Worm (Caenorhabditis elegans): ENCODE data around the gene F45H10.5.

The F45H10.5 gene

DNA sequence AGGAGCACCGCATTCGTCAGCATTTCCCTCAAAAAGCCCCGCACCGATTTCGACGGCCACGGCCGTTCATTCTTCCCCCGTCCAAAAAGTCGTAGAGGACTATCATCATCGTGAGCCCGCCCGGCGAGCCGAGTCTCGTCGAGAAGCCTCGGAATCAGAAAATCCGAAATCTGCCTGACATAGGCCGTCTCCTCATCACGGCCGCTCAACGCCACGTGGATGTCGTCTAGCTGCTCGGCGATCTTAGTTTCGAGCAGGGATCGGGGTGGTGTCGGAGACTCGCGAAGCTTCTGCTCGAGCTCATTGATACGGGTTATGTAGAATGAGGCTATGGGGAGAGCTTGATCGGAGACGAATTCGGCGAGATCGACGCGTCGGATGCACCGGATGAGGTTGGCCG, 27.5 kb downstream of the F45H10.5 start:
- no peak for TF ChIP-seq F39B2.1 (GFP tag; IDR thresholded peaks at IDR 0.05)
- TF ChIP-seq zfh-2 (GFP tag; conservative IDR thresholded peaks at IDR 0.05), result peak; percentile 87
- TF ChIP-seq ceh-40 (GFP tag; IDR thresholded peaks at IDR 0.05), result no peak
- TF ChIP-seq madf-3 (GFP tag; IDR thresholded peaks at IDR 0.05), result no peak
- peak; percentile 55; the same call in 1 of the 2 replicates for TF ChIP-seq egrh-3 (GFP tag; IDR thresholded peaks at IDR 0.05)

DNA sequence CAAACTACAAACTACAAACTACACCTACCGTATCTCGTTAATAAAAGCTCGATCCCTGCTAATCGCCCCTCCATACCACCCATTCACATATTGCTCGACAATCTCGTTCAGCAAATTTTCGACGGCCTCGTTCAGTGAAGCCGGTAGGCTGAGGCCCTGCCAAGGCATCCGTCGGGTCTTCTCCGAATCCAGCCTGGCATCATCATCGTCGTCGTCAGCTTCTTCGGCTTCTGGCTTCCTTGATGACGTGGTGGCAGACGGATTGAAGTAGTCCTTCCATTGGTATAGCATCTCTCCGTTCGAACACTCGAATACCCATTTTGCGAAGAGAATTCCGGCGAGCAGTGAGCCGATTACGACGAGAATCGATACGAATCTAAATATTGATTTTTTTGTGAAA, 29.0 kb downstream of the F45H10.5 start:
- TF ChIP-seq zfh-2 (GFP tag; conservative IDR thresholded peaks at IDR 0.05) (peak; percentile 63; the same call in 1 of the 2 replicates), aptf-2 (GFP tag; conservative IDR thresholded peaks at IDR 0.05) (no peak), F37B4.10 (GFP tag; IDR thresholded peaks at IDR 0.05) (no peak), unc-130 (GFP tag; optimal IDR thresholded peaks at IDR 0.05) (no peak)

DNA sequence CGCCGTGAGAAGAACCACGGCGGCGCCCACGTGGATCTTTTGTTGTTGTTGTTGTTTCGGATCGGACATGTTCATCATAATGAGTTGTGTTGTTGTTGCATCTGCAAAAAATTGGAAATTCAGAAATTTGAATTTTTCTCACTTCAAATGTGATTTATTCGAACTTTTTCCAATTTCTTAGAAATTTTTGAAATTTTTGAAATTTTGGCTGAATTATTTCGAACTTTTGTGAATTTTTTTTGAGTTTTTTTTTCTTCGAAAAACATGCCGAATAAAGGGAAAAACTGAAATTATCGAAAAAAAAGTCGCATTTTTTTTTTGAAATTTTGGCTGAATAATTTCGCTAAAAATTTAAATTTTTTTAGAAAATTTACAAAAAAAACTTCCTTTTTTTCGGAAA, 29.4 kb downstream of the F45H10.5 start, which contains the start of gene snx-14:
TSS of gene snx-14 (minus strand) at position 101 of the 400 bp plus-strand sequence.
- TF ChIP-seq him-1 (tag; optimal IDR thresholded peaks at IDR 0.05), result no peak
- TF ChIP-seq lin-35 (GFP tag; optimal IDR thresholded peaks at IDR 0.05), result no peak

DNA sequence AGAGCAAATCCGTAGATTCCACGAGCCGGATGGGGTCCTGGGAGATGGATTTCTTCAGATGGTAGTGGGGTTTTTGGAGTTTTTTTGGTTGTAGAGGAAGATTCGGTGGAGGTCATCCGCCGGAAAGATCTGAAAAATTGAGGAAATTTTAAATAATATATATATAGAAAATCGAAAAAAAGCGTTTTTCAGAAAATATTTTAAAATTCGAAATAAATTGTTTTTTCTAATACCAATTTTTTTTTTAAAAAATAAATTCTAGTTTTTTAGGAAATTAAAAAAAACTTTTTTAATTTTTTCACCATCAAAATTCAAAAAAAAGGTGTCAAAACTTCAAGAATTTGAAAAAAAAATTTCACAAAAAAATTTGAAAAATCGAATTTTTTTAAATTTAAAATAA, 39.3 kb downstream of the F45H10.5 start, which contains the start of the genes noa-1 and Y48E1B.17:
TSS of gene noa-1 (minus strand) at position 101 of the 400 bp plus-strand sequence.
TSS of gene Y48E1B.17 (minus strand) at position 129 of the 400 bp plus-strand sequence.
- TF ChIP-seq mes-4 (tag; optimal IDR thresholded peaks at IDR 0.05), result no peak
- TF ChIP-seq fkh-3 (tag; optimal IDR thresholded peaks at IDR 0.05), result no peak
- TF ChIP-seq lin-35 (GFP tag; optimal IDR thresholded peaks at IDR 0.05), result no peak
- TF ChIP-seq F22D6.2 (tag; optimal IDR thresholded peaks at IDR 0.05), result no peak
- TF ChIP-seq hmg-20 (GFP tag; IDR thresholded peaks at IDR 0.05), result no peak
- no peak for TF ChIP-seq Y53F4B.3 (GFP tag; IDR thresholded peaks at IDR 0.05)
- TF ChIP-seq tbx-9 (tag; optimal IDR thresholded peaks at IDR 0.05; ENCODE audit: borderline replicate concordance), result no peak
- no peak for TF ChIP-seq atf-7 (tag; optimal IDR thresholded peaks at IDR 0.05)
- TF ChIP-seq unc-130 (GFP tag; optimal IDR thresholded peaks at IDR 0.05), result no peak
- TF ChIP-seq B0019.2 (GFP tag; conservative IDR thresholded peaks at IDR 0.05), result no peak
- TF ChIP-seq nhr-27 (tag; optimal IDR thresholded peaks at IDR 0.05), result no peak
- TF ChIP-seq C06A6.2 (GFP tag; conservative IDR thresholded peaks at IDR 0.05), result no peak
- TF ChIP-seq hrde-1 (tag; optimal IDR thresholded peaks at IDR 0.05; ENCODE audit: borderline replicate concordance), result no peak
- no peak for TF ChIP-seq madf-10 (tag; optimal IDR thresholded peaks at IDR 0.05)
- TF ChIP-seq gei-17 (GFP tag; optimal IDR thresholded peaks at IDR 0.05), result no peak
- no peak for TF ChIP-seq T07F8.4 (tag; optimal IDR thresholded peaks at IDR 0.05)
- TF ChIP-seq F37B4.10 (GFP tag; IDR thresholded peaks at IDR 0.05), result no peak
- TF ChIP-seq unc-62 (GFP tag; optimal IDR thresholded peaks at IDR 0.05), result no peak
- no peak for TF ChIP-seq ama-1 (optimal IDR thresholded peaks at IDR 0.05)
- TF ChIP-seq ama-1 (GFP tag; optimal IDR thresholded peaks at IDR 0.05), result no peak

DNA sequence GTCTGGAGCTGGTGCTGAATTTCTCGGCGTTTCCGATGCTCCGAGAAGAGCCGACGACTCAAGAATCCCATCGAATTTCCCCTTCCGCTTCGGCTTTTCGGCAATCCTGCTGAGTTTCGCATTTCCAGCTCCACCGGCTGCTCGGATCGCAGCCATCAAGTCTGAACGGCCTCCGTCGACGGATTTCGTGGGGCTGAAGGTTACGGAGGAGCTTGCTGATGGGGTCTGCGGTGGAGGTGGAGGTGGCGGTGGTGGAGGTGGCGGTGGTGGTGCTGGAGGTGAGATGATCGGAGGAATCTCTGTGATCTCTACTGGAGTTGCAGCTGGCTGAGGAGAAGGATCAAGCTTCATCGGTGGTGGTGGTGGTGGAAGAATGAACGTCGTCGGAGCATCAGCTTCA, 41.3 kb downstream of the F45H10.5 start:
- no peak for TF ChIP-seq let-607 (tag; optimal IDR thresholded peaks at IDR 0.05)
- TF ChIP-seq mes-4 (tag; optimal IDR thresholded peaks at IDR 0.05), result no peak
- TF ChIP-seq zfh-2 (GFP tag; conservative IDR thresholded peaks at IDR 0.05), result peak; percentile 93
- no peak for TF ChIP-seq tlf-1 (GFP tag; optimal IDR thresholded peaks at IDR 0.05)
- TF ChIP-seq mxl-1 (tag; optimal IDR thresholded peaks at IDR 0.05), result no peak
- TF ChIP-seq egrh-3 (GFP tag; IDR thresholded peaks at IDR 0.05), result peak; percentile 88
- no peak for TF ChIP-seq K11D2.4 (GFP tag; IDR thresholded peaks at IDR 0.05)

DNA sequence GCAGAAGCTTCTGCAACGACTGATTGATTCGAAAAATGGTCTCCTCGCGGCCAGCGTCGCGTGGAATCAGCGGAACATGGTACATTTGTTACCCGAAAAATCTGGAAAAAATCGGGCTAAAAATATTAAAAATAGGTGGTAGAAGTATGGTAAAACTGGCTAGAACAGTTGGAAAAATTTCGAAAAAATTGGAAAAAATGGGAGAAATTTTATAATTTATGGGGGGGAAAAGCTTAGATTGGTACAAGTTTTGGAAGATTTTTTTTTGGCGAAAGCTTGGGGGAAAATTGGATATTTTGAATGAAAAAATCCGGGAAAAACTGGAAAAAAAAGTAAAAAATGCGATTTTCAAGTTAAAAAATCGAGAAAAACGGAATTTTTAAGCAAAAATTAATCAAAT, 45.9 kb downstream of the F45H10.5 start, which contains the start of gene ddl-2:
TSS of gene ddl-2 (minus strand) at position 101 of the 400 bp plus-strand sequence.
- TF ChIP-seq nfya-2 (GFP tag; IDR thresholded peaks at IDR 0.05) (no peak), T26A5.8 (tag; optimal IDR thresholded peaks at IDR 0.05) (no peak), egl-44 (GFP tag; IDR thresholded peaks at IDR 0.05) (no peak)
